Worm (Caenorhabditis elegans) whole organism, midembryonic: ENCODE data around the gene srz-72.

Experiments
- T22C8.4 ChIP-seq: fragments of 200-800 bp; sonication (Bioruptor generic); IDR thresholded peaks from 2 replicates; pipeline ENCODE4 v1.3.6; 2022; ENCODE audit warnings: missing genetic modification characterization, missing compliant biosample characterization
- flt-1 ChIP-seq: fragments of 200-800 bp; sonication (Bioruptor generic); IDR thresholded peaks from 2 replicates; pipeline ENCODE4 v1.3.6; 2022; ENCODE audit warnings: missing genetic modification characterization, missing compliant biosample characterization
- med-1 ChIP-seq: sonication (generic microtip); optimal IDR thresholded peaks from 2 replicates; lab custom pipeline; 2017; ENCODE audit warnings: missing genetic modification characterization, mild to moderate bottlenecking, missing compliant biosample characterization, antibody characterized with exemption, missing genetic modification reagents; ENCODE audit not compliant: insufficient read depth
- tab-1 ChIP-seq: fragments of 200-800 bp; sonication (Bioruptor generic); IDR thresholded peaks from 2 replicates; pipeline ENCODE4 v1.3.6; 2022; ENCODE audit warnings: missing genetic modification characterization, missing compliant biosample characterization
- ztf-23 ChIP-seq: fragments of 200-800 bp; sonication (Bioruptor generic); IDR thresholded peaks from 2 replicates; pipeline ENCODE4 v1.3.6; 2022; ENCODE audit warnings: missing genetic modification reagents, missing genetic modification characterization, missing compliant biosample characterization

ce11 chrIV:16328519-16328918, 29.6 kb downstream of the srz-72 start, which contains the start of gene K03D3.2:
- TF ChIP-seq T22C8.4 (GFP tag; lab: Robert Waterston, UW) (no peak), ztf-23 (GFP tag; lab: Robert Waterston, UW) (no peak), tab-1 (GFP tag; lab: Robert Waterston, UW) (no peak), med-1 (GFP tag; lab: Kevin White, UChicago) (no peak), flt-1 (no peak)
